Worm (Caenorhabditis elegans) whole organism, late embryonic: ENCODE data around the gene mca-2.

ENCODE experiments used
- C08G9.2 ChIP-seq: sonication (generic microtip); optimal IDR thresholded peaks from 2 replicates; lab custom pipeline; 2016; ENCODE audit warnings: mild to moderate bottlenecking, missing genetic modification characterization, moderate library complexity, missing compliant biosample characterization
- C38D4.7 ChIP-seq: fragments of 200-800 bp; sonication (Bioruptor generic); optimal IDR thresholded peaks from 2 replicates; lab custom pipeline; 2018; ENCODE audit warnings: mild to moderate bottlenecking, missing genetic modification characterization, moderate library complexity, missing compliant biosample characterization
- F13H6.1 ChIP-seq: sonication (generic microtip); optimal IDR thresholded peaks from 2 replicates; lab custom pipeline; 2016; ENCODE audit warnings: missing genetic modification characterization, missing compliant biosample characterization
- K02D7.2 ChIP-seq: sonication (generic microtip); optimal IDR thresholded peaks from 2 replicates; lab custom pipeline; 2017; ENCODE audit warnings: mild to moderate bottlenecking, missing genetic modification characterization, missing compliant biosample characterization
- ceh-14 ChIP-seq: sonication (generic microtip); optimal IDR thresholded peaks from 2 replicates; lab custom pipeline; 2016; ENCODE audit warnings: missing genotype, missing genetic modification characterization, missing compliant biosample characterization
- ceh-22 ChIP-seq: sonication (generic microtip); optimal IDR thresholded peaks from 2 replicates; lab custom pipeline; 2017; ENCODE audit warnings: missing biosample characterization, missing genetic modification characterization
- ceh-31 ChIP-seq: sonication (generic microtip); optimal IDR thresholded peaks from 2 replicates; lab custom pipeline; 2016; ENCODE audit warnings: missing genetic modification characterization, missing compliant biosample characterization
- ceh-9 ChIP-seq: sonication (generic microtip); optimal IDR thresholded peaks from 2 replicates; lab custom pipeline; 2016; ENCODE audit warnings: mild to moderate bottlenecking, missing genetic modification characterization, inconsistent platforms, missing compliant biosample characterization
- che-1 ChIP-seq: sonication (generic microtip); optimal IDR thresholded peaks from 2 replicates; lab custom pipeline; 2016; ENCODE audit warnings: mild to moderate bottlenecking, missing genetic modification characterization, missing compliant biosample characterization
- dve-1 ChIP-seq: sonication (generic microtip); optimal IDR thresholded peaks from 2 replicates; lab custom pipeline; 2017; ENCODE audit warnings: antibody characterized with exemption, mild to moderate bottlenecking, missing genetic modification characterization, missing compliant biosample characterization
- elt-2 ChIP-seq: sonication (generic microtip); optimal IDR thresholded peaks from 2 replicates; lab custom pipeline; 2016; ENCODE audit warnings: missing genetic modification reagents, missing genetic modification characterization, missing compliant biosample characterization
- elt-4 ChIP-seq: sonication (generic microtip); optimal IDR thresholded peaks from 2 replicates; lab custom pipeline; 2016; ENCODE audit warnings: missing genetic modification characterization, missing compliant biosample characterization
- fax-1 ChIP-seq: sonication (generic microtip); optimal IDR thresholded peaks from 2 replicates; lab custom pipeline; 2016; ENCODE audit warnings: missing genotype, missing genetic modification characterization, missing compliant biosample characterization
- fkh-10 ChIP-seq: fragments of 150-350 bp; optimal IDR thresholded peaks from 2 replicates; lab custom pipeline; 2014; ENCODE audit warnings: missing biosample characterization, missing genetic modification reagents, missing genetic modification characterization
- gmeb-2 ChIP-seq: sonication (generic microtip); optimal IDR thresholded peaks from 2 replicates; lab custom pipeline; 2016; ENCODE audit warnings: missing genetic modification characterization, inconsistent platforms, missing compliant biosample characterization
- hlh-15 ChIP-seq: sonication (generic microtip); optimal IDR thresholded peaks from 2 replicates; lab custom pipeline; 2016; ENCODE audit warnings: missing genetic modification characterization, missing compliant biosample characterization
- hlh-30 ChIP-seq: sonication (generic microtip); optimal IDR thresholded peaks from 2 replicates; lab custom pipeline; 2017; ENCODE audit warnings: antibody characterized with exemption, missing genetic modification characterization, missing compliant biosample characterization; ENCODE audit not compliant: insufficient read depth
- lim-6 ChIP-seq: sonication (generic microtip); optimal IDR thresholded peaks from 2 replicates; lab custom pipeline; 2016; ENCODE audit warnings: missing genetic modification characterization, missing compliant biosample characterization
- lin-11 ChIP-seq: fragments of 200-800 bp; sonication (Bioruptor generic); optimal IDR thresholded peaks from 2 replicates; lab custom pipeline; 2018; ENCODE audit warnings: mild to moderate bottlenecking, missing genetic modification characterization, missing compliant biosample characterization
- madf-2 ChIP-seq: sonication (generic microtip); optimal IDR thresholded peaks from 2 replicates; lab custom pipeline; 2017; ENCODE audit warnings: missing genetic modification characterization, missing compliant biosample characterization
- mec-3 ChIP-seq: sonication (generic microtip); optimal IDR thresholded peaks from 2 replicates; lab custom pipeline; 2016; ENCODE audit warnings: borderline replicate concordance, missing genetic modification characterization, missing compliant biosample characterization
- nfya-1 ChIP-seq: sonication (generic microtip); optimal IDR thresholded peaks from 2 replicates; lab custom pipeline; 2017; ENCODE audit warnings: missing genetic modification characterization, mild to moderate bottlenecking, missing compliant biosample characterization, antibody characterized with exemption, moderate library complexity
- nhr-11 ChIP-seq: fragments of 150-350 bp; optimal IDR thresholded peaks from 2 replicates; lab custom pipeline; 2014; ENCODE audit warnings: missing biosample characterization, missing genetic modification characterization
- nhr-232 ChIP-seq: sonication (generic microtip); optimal IDR thresholded peaks from 2 replicates; lab custom pipeline; 2016; ENCODE audit warnings: missing genetic modification characterization, missing compliant biosample characterization
- npax-4 ChIP-seq: sonication (generic microtip); optimal IDR thresholded peaks from 2 replicates; lab custom pipeline; 2016; ENCODE audit warnings: missing genetic modification characterization, missing compliant biosample characterization
- odd-2 ChIP-seq: sonication (generic microtip); optimal IDR thresholded peaks from 2 replicates; lab custom pipeline; 2017; ENCODE audit warnings: antibody characterized with exemption, mild to moderate bottlenecking, missing genetic modification characterization, missing compliant biosample characterization
- pat-9 ChIP-seq: fragments of 200-800 bp; sonication (Bioruptor generic); optimal IDR thresholded peaks from 2 replicates; lab custom pipeline; 2018; ENCODE audit warnings: mild to moderate bottlenecking, missing genetic modification characterization, moderate library complexity, missing compliant biosample characterization
- pax-1 ChIP-seq: fragments of 150-350 bp; optimal IDR thresholded peaks from 2 replicates; lab custom pipeline; 2014; ENCODE audit warnings: missing biosample characterization, missing genetic modification characterization
- pha-2 ChIP-seq: sonication (generic microtip); optimal IDR thresholded peaks from 2 replicates; lab custom pipeline; 2017; ENCODE audit warnings: mild to moderate bottlenecking, missing genetic modification characterization, missing compliant biosample characterization
- pqm-1 ChIP-seq: sonication (generic microtip); optimal IDR thresholded peaks from 2 replicates; lab custom pipeline; 2016; ENCODE audit warnings: missing genetic modification characterization, missing compliant biosample characterization
- pros-1 ChIP-seq: fragments of 150-350 bp; optimal IDR thresholded peaks from 2 replicates; lab custom pipeline; 2014; ENCODE audit warnings: missing biosample characterization, missing genetic modification reagents, missing genetic modification characterization
- ref-2 ChIP-seq: sonication (generic microtip); optimal IDR thresholded peaks from 2 replicates; lab custom pipeline; 2016; ENCODE audit warnings: missing genetic modification characterization, missing compliant biosample characterization
- sox-2 ChIP-seq: fragments of 200-800 bp; sonication (Bioruptor generic); IDR thresholded peaks from 2 replicates; pipeline ENCODE4 v1.3.6; 2022; ENCODE audit warnings: missing genetic modification reagents, missing genetic modification characterization, missing compliant biosample characterization
- sox-4 ChIP-seq: sonication (generic microtip); optimal IDR thresholded peaks from 2 replicates; lab custom pipeline; 2017; ENCODE audit warnings: mild to moderate bottlenecking, missing genetic modification characterization, inconsistent platforms, missing compliant biosample characterization
- syd-9 ChIP-seq: sonication (generic microtip); optimal IDR thresholded peaks from 2 replicates; lab custom pipeline; 2016; ENCODE audit warnings: mild to moderate bottlenecking, missing genetic modification characterization, moderate library complexity, missing compliant biosample characterization
- tbx-2 ChIP-seq: sonication (generic microtip); optimal IDR thresholded peaks from 2 replicates; lab custom pipeline; 2016; ENCODE audit warnings: missing genetic modification characterization, missing compliant biosample characterization
- ttx-3 ChIP-seq: sonication (generic microtip); optimal IDR thresholded peaks from 2 replicates; lab custom pipeline; 2016; ENCODE audit warnings: missing genetic modification reagents, missing genetic modification characterization, missing compliant biosample characterization
- unc-3 ChIP-seq, 2 experiments: fragments of 200-800 bp in 1 of 2; sonication (Bioruptor generic) in 1 of 2; sonication (generic microtip) in 1 of 2; conservative IDR thresholded peaks in 1 of 2; optimal IDR thresholded peaks in 1 of 2; 2 replicates each; pipeline versions ENCODE4 v1.3.6 to Lab custom; 2016 to 2022; ENCODE audit warnings: missing compliant biosample characterization in 2 of 2, missing genetic modification characterization in 2 of 2, missing genetic modification reagents in 1 of 2
- unc-55 ChIP-seq: sonication (generic microtip); optimal IDR thresholded peaks from 2 replicates; lab custom pipeline; 2017; ENCODE audit warnings: missing biosample characterization, missing genetic modification reagents, missing genetic modification characterization
- zip-5 ChIP-seq: sonication (generic microtip); optimal IDR thresholded peaks from 2 replicates; lab custom pipeline; 2016; ENCODE audit warnings: missing genetic modification characterization, missing compliant biosample characterization
- ztf-16 ChIP-seq: sonication (generic microtip); optimal IDR thresholded peaks from 2 replicates; lab custom pipeline; 2017; ENCODE audit warnings: missing genetic modification characterization, missing compliant biosample characterization

mca-2 gene

DNA sequence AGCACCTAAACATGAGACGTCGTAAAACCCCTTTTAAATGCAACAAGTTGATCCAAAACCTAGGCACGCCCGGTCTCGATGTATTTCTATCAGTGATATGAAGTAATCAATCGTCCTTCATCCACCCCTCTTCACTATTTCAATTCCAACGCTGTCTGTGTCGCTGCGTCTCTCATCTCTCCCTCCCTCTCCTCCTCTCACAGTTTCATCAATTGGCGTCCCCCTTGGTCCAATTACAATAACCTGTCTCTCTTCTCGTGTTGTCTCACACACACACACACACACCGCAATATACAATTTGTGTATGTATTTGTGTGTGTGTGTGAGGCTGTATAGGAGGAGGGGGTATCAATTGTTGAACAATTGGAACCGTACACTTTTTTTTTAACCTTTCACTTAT is 688 bp upstream of the mca-2 start:
- TF ChIP-seq ttx-3 (tag; lab: Kevin White, UChicago) (no peak), ceh-31 (peak; percentile 39), elt-4 (tag; lab: Kevin White, UChicago) (no peak), pros-1 (tag; lab: Kevin White, UChicago) (no peak), tbx-2 (tag; lab: Kevin White, UChicago) (peak; percentile 13), ceh-9 (tag; lab: Kevin White, UChicago) (no peak), zip-5 (no peak), elt-2 (tag; lab: Kevin White, UChicago) (no peak), pax-1 (tag; lab: Kevin White, UChicago) (no peak), madf-2 (tag; lab: Kevin White, UChicago) (no peak), K02D7.2 (tag; lab: Kevin White, UChicago) (no peak), C38D4.7 (no peak), fax-1 (tag; lab: Kevin White, UChicago) (no peak), C08G9.2 (tag; lab: Kevin White, UChicago) (no peak), ref-2 (tag; lab: Kevin White, UChicago) (peak; percentile 19), unc-55 (GFP tag; lab: Kevin White, UChicago) (no peak), nfya-1 (peak; percentile 51), fkh-10 (GFP tag; lab: Kevin White, UChicago) (no peak), pqm-1 (no peak), ceh-22 (tag; lab: Kevin White, UChicago) (no peak), sox-4 (tag; lab: Kevin White, UChicago) (no peak), pha-2 (tag; lab: Kevin White, UChicago) (no peak), che-1 (tag; lab: Kevin White, UChicago) (no peak)
- TF ChIP-seq, all 69 proteins: peak for 4

DNA sequence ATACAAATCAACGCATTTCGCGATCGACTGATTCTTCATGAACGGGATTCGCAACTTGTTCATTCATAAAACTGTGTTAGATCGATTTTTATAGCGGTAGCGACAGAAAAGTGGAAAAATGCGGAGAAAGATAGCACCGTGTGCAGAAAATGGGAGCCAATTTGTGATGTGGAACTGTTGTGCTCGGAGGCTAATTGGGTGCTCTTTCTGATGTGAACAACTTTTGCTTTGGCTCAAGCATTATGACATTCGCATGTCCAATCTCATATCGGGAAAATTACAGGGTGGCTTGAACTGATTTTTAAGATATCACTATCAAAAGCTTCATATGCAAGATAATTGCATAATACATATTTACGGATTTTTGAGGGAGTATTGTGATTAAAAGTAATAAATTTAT is 15.9 kb downstream of the mca-2 start, which contains the start of gene C23H5.11:
Gene C23H5.11, minus strand, starts transcription at position 101 of the 400 bp plus-strand sequence.
- no peak for TF ChIP-seq C38D4.7

ce11 chrIV:2102793-2103192 is 19.0 kb downstream of the mca-2 start, which contains the start of gene C23H5.15:
TSS of gene C23H5.15 (minus strand) at chrIV:2102893.
- TF ChIP-seq fkh-10 (GFP tag; lab: Kevin White, UChicago) (no peak), nfya-1 (no peak), unc-55 (GFP tag; lab: Kevin White, UChicago) (no peak), tbx-2 (tag; lab: Kevin White, UChicago) (no peak), pat-9 (no peak), ceh-14 (tag; lab: Kevin White, UChicago) (no peak), madf-2 (tag; lab: Kevin White, UChicago) (no peak), C08G9.2 (tag; lab: Kevin White, UChicago) (no peak), sox-2 (GFP tag; lab: Robert Waterston, UW) (no peak), lin-11 (tag; lab: Kevin White, UChicago) (no peak), ztf-16 (tag; lab: Kevin White, UChicago) (no peak)

- TF ChIP-seq ceh-22 (tag; lab: Kevin White, UChicago) (no peak), nhr-11 (tag; lab: Kevin White, UChicago) (no peak), fax-1 (tag; lab: Kevin White, UChicago) (no peak), unc-3 (GFP tag; conservative IDR thresholded peaks at IDR 0.05; lab: Robert Waterston, UW) (no peak), unc-3 (tag; optimal IDR thresholded peaks at IDR 0.05; lab: Kevin White, UChicago) (no peak), lim-6 (no peak), odd-2 (no peak), zip-5 (no peak), F13H6.1 (tag; lab: Kevin White, UChicago) (no peak), madf-2 (tag; lab: Kevin White, UChicago) (no peak), syd-9 (tag; lab: Kevin White, UChicago) (no peak), dve-1 (no peak), gmeb-2 (tag; lab: Kevin White, UChicago) (no peak), nhr-232 (tag; lab: Kevin White, UChicago) (no peak), npax-4 (tag; lab: Kevin White, UChicago) (no peak), elt-4 (tag; lab: Kevin White, UChicago) (no peak), mec-3 (tag; lab: Kevin White, UChicago) (no peak), hlh-15 (tag; lab: Kevin White, UChicago) (no peak), hlh-30 (no peak), pros-1 (tag; lab: Kevin White, UChicago) (no peak)
Measured at ce11 chrIV:2106708-2107107, 22.9 kb downstream of the mca-2 start.
